Worm (Caenorhabditis elegans) whole organism, early embryonic: Measurements from ENCODE around the gene C29F4.3.

Experiments used
- B0310.2 ChIP-seq: sonication (generic microtip); optimal IDR thresholded peaks from 2 replicates; lab custom pipeline; 2016; ENCODE audit warnings: mild to moderate bottlenecking, missing genetic modification characterization, missing compliant biosample characterization
- F13C5.2 ChIP-seq: sonication (generic microtip); optimal IDR thresholded peaks from 2 replicates; lab custom pipeline; 2017; ENCODE audit warnings: mild to moderate bottlenecking, missing genetic modification characterization, inconsistent platforms, missing compliant biosample characterization
- aly-1 ChIP-seq: sonication (generic microtip); optimal IDR thresholded peaks from 2 replicates; lab custom pipeline; 2016; ENCODE audit warnings: missing genetic modification characterization, missing compliant biosample characterization
- ama-1 ChIP-seq: fragments of 150-350 bp; optimal IDR thresholded peaks from 2 replicates; lab custom pipeline; 2014
- ceh-13 ChIP-seq: fragments of 200-800 bp; sonication (Bioruptor generic); optimal IDR thresholded peaks from 2 replicates; lab custom pipeline; 2018; ENCODE audit warnings: mild to moderate bottlenecking, missing genetic modification characterization, missing compliant biosample characterization
- flt-1 ChIP-seq: fragments of 200-800 bp; sonication (Bioruptor generic); IDR thresholded peaks from 2 replicates; pipeline ENCODE4 v1.3.6; 2022; ENCODE audit warnings: missing genetic modification characterization, missing compliant biosample characterization
- hmg-4 ChIP-seq: fragments of 200-800 bp; sonication (Bioruptor generic); optimal IDR thresholded peaks from 2 replicates; lab custom pipeline; 2018; ENCODE audit warnings: mild to moderate bottlenecking, missing genetic modification characterization, missing compliant biosample characterization
- hnd-1 ChIP-seq: sonication (generic microtip); optimal IDR thresholded peaks from 2 replicates; lab custom pipeline; 2016; ENCODE audit warnings: missing genetic modification characterization, missing compliant biosample characterization
- pes-1 ChIP-seq: fragments of 200-800 bp; sonication (Bioruptor generic); IDR thresholded peaks from 2 replicates; pipeline ENCODE4 v1.3.6; 2022; ENCODE audit warnings: missing genetic modification reagents, missing genetic modification characterization, missing compliant biosample characterization
- scrt-1 ChIP-seq: fragments of 200-800 bp; sonication (Bioruptor generic); IDR thresholded peaks from 2 replicates; pipeline ENCODE4 v1.3.6; 2022; ENCODE audit warnings: missing genetic modification characterization, missing compliant biosample characterization
- sea-1 ChIP-seq: fragments of 200-800 bp; sonication (Bioruptor generic); conservative IDR thresholded peaks from 2 replicates; pipeline ENCODE4 v1.3.6; 2022; ENCODE audit warnings: missing genetic modification characterization, missing compliant biosample characterization
- tbx-37 ChIP-seq: fragments of 200-800 bp; sonication (Bioruptor generic); conservative IDR thresholded peaks from 2 replicates; pipeline ENCODE4 v1.3.6; 2022; ENCODE audit warnings: missing genetic modification reagents, missing genetic modification characterization, missing compliant biosample characterization
- tra-4 ChIP-seq: sonication (generic microtip); optimal IDR thresholded peaks from 2 replicates; lab custom pipeline; 2017; ENCODE audit warnings: missing genetic modification characterization, missing compliant biosample characterization

DNA sequence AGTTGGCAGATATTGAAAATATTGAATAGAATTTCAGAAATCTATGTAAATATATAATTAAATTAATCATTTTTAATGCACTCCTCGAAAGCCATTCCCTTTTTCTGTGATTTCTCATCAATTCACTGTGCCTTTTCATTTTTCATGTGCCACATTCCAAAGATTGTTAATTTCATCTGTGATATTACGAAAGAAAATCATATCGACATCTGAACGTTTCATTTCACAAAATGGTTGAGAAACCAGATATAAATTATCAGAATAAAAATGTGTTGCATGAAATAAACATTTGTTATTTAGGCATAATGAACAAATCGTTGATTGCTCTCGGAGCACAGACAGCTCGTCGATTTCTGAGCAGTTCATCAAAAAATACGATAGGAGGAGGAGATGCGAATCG lies 39.8 kb downstream of the C29F4.3 start, which contains the start of gene nuaf-3:
- TF ChIP-seq ama-1 (lab: Kevin White, UChicago): no peak
- no peak for TF ChIP-seq flt-1
- no peak for TF ChIP-seq scrt-1 (GFP tag; lab: Robert Waterston, UW)
- TF ChIP-seq F13C5.2 (tag; lab: Kevin White, UChicago): no peak
- TF ChIP-seq hmg-4 (GFP tag; lab: Kevin White, UChicago): no peak
- TF ChIP-seq aly-1 (tag; lab: Kevin White, UChicago): no peak
- no peak for TF ChIP-seq tbx-37 (GFP tag; lab: Robert Waterston, UW)
- TF ChIP-seq sea-1 (GFP tag; lab: Robert Waterston, UW): no peak
- no peak for TF ChIP-seq B0310.2 (tag; lab: Kevin White, UChicago)
- TF ChIP-seq ceh-13 (GFP tag; lab: Kevin White, UChicago): no peak
- TF ChIP-seq pes-1: no peak
- TF ChIP-seq hnd-1 (tag; lab: Kevin White, UChicago): no peak
- no peak for TF ChIP-seq tra-4 (tag; lab: Kevin White, UChicago)
